Fruit fly (Drosophila melanogaster) whole organism, embryonic: ENCODE data around the gene Trm7-34.

Source experiments
- CG10209 ChIP-seq: fragments of 200-800 bp; sonication (Bioruptor generic); optimal IDR thresholded peaks from 3 replicates; lab custom pipeline; 2017; ENCODE audit warnings: missing biosample characterization, mild to moderate bottlenecking, missing genetic modification characterization, missing genetic modification reagents
- CG11560 ChIP-seq: fragments of 200-800 bp; sonication (Bioruptor generic); IDR thresholded peaks from 3 replicates; pipeline ENCODE4 v1.3.6; 2022; ENCODE audit warnings: missing biosample characterization, missing genetic modification characterization
- CG14860 ChIP-seq: fragments of 200-800 bp; sonication (Bioruptor generic); IDR thresholded peaks from 3 replicates; pipeline ENCODE4 v1.3.6; 2022; ENCODE audit warnings: missing biosample characterization, missing genetic modification characterization; ENCODE audit not compliant: partially characterized antibody
- CG15073 ChIP-seq: fragments of 200-800 bp; sonication (Bioruptor generic); optimal IDR thresholded peaks from 2 replicates; lab custom pipeline; 2016; ENCODE audit warnings: missing biosample characterization, missing genetic modification characterization
- CG15514 ChIP-seq: fragments of 200-800 bp; sonication (Bioruptor generic); optimal IDR thresholded peaks from 3 replicates; lab custom pipeline; 2017; ENCODE audit warnings: missing biosample characterization, missing genetic modification characterization, mild to moderate bottlenecking, moderate library complexity, missing genetic modification reagents
- CG15696 ChIP-seq: fragments of 200-800 bp; sonication (Bioruptor generic); optimal IDR thresholded peaks from 2 replicates; lab custom pipeline; 2019; ENCODE audit warnings: missing biosample characterization, mild to moderate bottlenecking, missing genetic modification characterization, moderate library complexity
- CG2678 ChIP-seq: fragments of 200-800 bp; sonication (Bioruptor generic); optimal IDR thresholded peaks from 3 replicates; lab custom pipeline; 2019; ENCODE audit warnings: missing biosample characterization, mild to moderate bottlenecking, missing genetic modification characterization, moderate library complexity
- CG33557 ChIP-seq: fragments of 200-800 bp; sonication (Bioruptor generic); optimal IDR thresholded peaks from 2 replicates; lab custom pipeline; 2019; ENCODE audit warnings: missing biosample characterization, mild to moderate bottlenecking, missing genetic modification characterization, moderate library complexity
- CG3726 ChIP-seq: fragments of 200-800 bp; sonication (Bioruptor generic); IDR thresholded peaks from 3 replicates; pipeline ENCODE4, ENCODE4 v1.3.6; 2022; ENCODE audit warnings: missing biosample characterization, missing genetic modification characterization
- CG42726 ChIP-seq: fragments of 200-800 bp; sonication (Bioruptor generic); IDR thresholded peaks from 2 replicates; pipeline ENCODE4 v1.3.6; 2022; ENCODE audit warnings: missing biosample characterization, missing genetic modification characterization; ENCODE audit not compliant: partially characterized antibody
- CG4617 ChIP-seq: fragments of 200-800 bp; sonication (Bioruptor generic); optimal IDR thresholded peaks from 3 replicates; lab custom pipeline; 2016; ENCODE audit warnings: missing biosample characterization, missing genetic modification characterization, borderline replicate concordance
- CG7987 ChIP-seq: fragments of 200-800 bp; sonication (Bioruptor generic); optimal IDR thresholded peaks from 2 replicates; lab custom pipeline; 2018; ENCODE audit warnings: missing biosample characterization, mild to moderate bottlenecking, missing genetic modification characterization, moderate library complexity
- Camta ChIP-seq: fragments of 200-800 bp; sonication (Bioruptor generic); optimal IDR thresholded peaks from 2 replicates; lab custom pipeline; 2016; ENCODE audit warnings: missing biosample characterization, missing genetic modification characterization
- Dip3 ChIP-seq: fragments of 200-800 bp; sonication (Bioruptor generic); optimal IDR thresholded peaks from 3 replicates; lab custom pipeline; 2016; ENCODE audit warnings: missing biosample characterization, missing genetic modification characterization
- Eip74EF ChIP-seq, 2 experiments: fragments of 200-800 bp in 1 of 2; fragments of >200 bp in 1 of 2; sonication (Bioruptor generic) in 1 of 2; optimal IDR thresholded peaks; 2 replicates each; lab custom pipeline; 2017 to 2019; ENCODE audit warnings: missing biosample characterization in 2 of 2, missing genetic modification characterization in 2 of 2, mild to moderate bottlenecking in 1 of 2, moderate library complexity in 1 of 2
- Fer2 ChIP-seq: fragments of 200-800 bp; sonication (Bioruptor generic); optimal IDR thresholded peaks from 2 replicates; lab custom pipeline; 2018; ENCODE audit warnings: missing biosample characterization, mild to moderate bottlenecking, missing genetic modification characterization, moderate library complexity
- HLH4C ChIP-seq: fragments of 200-800 bp; sonication (Bioruptor generic); IDR thresholded peaks from 3 replicates; pipeline ENCODE4 v1.3.6; 2022; ENCODE audit warnings: missing biosample characterization, missing genetic modification characterization; ENCODE audit not compliant: partially characterized antibody
- Myb ChIP-seq: fragments of 200-800 bp; sonication (Bioruptor generic); optimal IDR thresholded peaks from 2 replicates; lab custom pipeline; 2016; ENCODE audit warnings: missing biosample characterization, missing genetic modification characterization
- Pdp1 ChIP-seq, 2 experiments: fragments of 200-800 bp; sonication (Bioruptor generic); optimal IDR thresholded peaks; 3 replicates each; lab custom pipeline; 2016; ENCODE audit warnings: missing biosample characterization in 2 of 2, missing genetic modification characterization in 2 of 2, mild to moderate bottlenecking in 1 of 2, moderate library complexity in 1 of 2
- Side ChIP-seq: fragments of 200-800 bp; sonication (Bioruptor generic); optimal IDR thresholded peaks from 2 replicates; lab custom pipeline; 2016; ENCODE audit warnings: missing biosample characterization, missing genetic modification characterization
- Sin3A ChIP-seq: fragments of >200 bp; optimal IDR thresholded peaks from 2 replicates; lab custom pipeline; 2018
- Six4 ChIP-seq: fragments of 200-800 bp; sonication (Bioruptor generic); optimal IDR thresholded peaks from 2 replicates; lab custom pipeline; 2016; ENCODE audit warnings: missing biosample characterization, missing genetic modification characterization
- Sry-δ ChIP-seq: fragments of 200-800 bp; sonication (Bioruptor generic); optimal IDR thresholded peaks from 2 replicates; lab custom pipeline; 2016; ENCODE audit warnings: missing biosample characterization, missing genetic modification characterization
- Vsx1 ChIP-seq: fragments of 200-800 bp; sonication (Bioruptor generic); optimal IDR thresholded peaks from 2 replicates; lab custom pipeline; 2017; ENCODE audit warnings: missing biosample characterization, mild to moderate bottlenecking, missing genetic modification characterization, missing genetic modification reagents
- Xrp1 ChIP-seq: fragments of 200-800 bp; sonication (Bioruptor generic); IDR thresholded peaks from 2 replicates; pipeline ENCODE4 v1.3.6; 2022; ENCODE audit warnings: missing biosample characterization, missing genetic modification characterization
- ato ChIP-seq: fragments of 200-800 bp; sonication (Bioruptor generic); IDR thresholded peaks from 2 replicates; pipeline ENCODE4 v1.3.6; 2022; ENCODE audit warnings: missing biosample characterization, missing genetic modification characterization; ENCODE audit not compliant: partially characterized antibody
- bbx ChIP-seq: fragments of 200-800 bp; sonication (Bioruptor generic); IDR thresholded peaks from 2 replicates; pipeline ENCODE4 v1.3.6; 2022; ENCODE audit warnings: missing biosample characterization, missing genetic modification characterization; ENCODE audit not compliant: partially characterized antibody
- cato ChIP-seq: fragments of 200-800 bp; sonication (Bioruptor generic); optimal IDR thresholded peaks from 2 replicates; lab custom pipeline; 2016; ENCODE audit warnings: missing biosample characterization, missing genetic modification characterization, borderline replicate concordance
- ci ChIP-seq: fragments of 200-800 bp; sonication (Bioruptor generic); IDR thresholded peaks from 3 replicates; pipeline ENCODE4 v1.3.6; 2022; ENCODE audit warnings: missing biosample characterization, missing genetic modification characterization
- corto ChIP-seq: fragments of 200-800 bp; sonication (Bioruptor generic); optimal IDR thresholded peaks from 2 replicates; lab custom pipeline; 2016; ENCODE audit warnings: missing biosample characterization, mild to moderate bottlenecking, missing genetic modification characterization, moderate library complexity
- crc ChIP-seq: fragments of 200-800 bp; sonication (Bioruptor generic); optimal IDR thresholded peaks from 2 replicates; lab custom pipeline; 2016; ENCODE audit warnings: missing biosample characterization, missing genetic modification characterization
- croc ChIP-seq: fragments of 200-800 bp; sonication (Bioruptor generic); conservative IDR thresholded peaks from 3 replicates; pipeline ENCODE4 v1.3.6; 2022; ENCODE audit warnings: missing biosample characterization, missing genetic modification characterization
- dan ChIP-seq: fragments of 200-800 bp; sonication (Bioruptor generic); IDR thresholded peaks from 2 replicates; pipeline ENCODE4 v1.3.6; 2022; ENCODE audit warnings: missing biosample characterization, missing genetic modification characterization
- dmrt11E ChIP-seq: fragments of 200-800 bp; sonication (Bioruptor generic); optimal IDR thresholded peaks from 3 replicates; lab custom pipeline; 2018; ENCODE audit warnings: missing biosample characterization, mild to moderate bottlenecking, missing genetic modification characterization, moderate library complexity
- dpn ChIP-seq, 2 experiments: fragments of 200-800 bp; sonication (Bioruptor generic); optimal IDR thresholded peaks; 3 replicates each; lab custom pipeline; 2016; ENCODE audit warnings: missing biosample characterization in 2 of 2, missing genetic modification characterization in 2 of 2
- ems ChIP-seq: fragments of 200-800 bp; sonication (Bioruptor generic); optimal IDR thresholded peaks from 3 replicates; lab custom pipeline; 2016; ENCODE audit warnings: missing biosample characterization, missing genetic modification characterization
- en ChIP-seq: fragments of 200-800 bp; sonication (Bioruptor generic); optimal IDR thresholded peaks from 2 replicates; lab custom pipeline; 2016; ENCODE audit warnings: missing biosample characterization, missing genetic modification characterization
- ind ChIP-seq: fragments of 200-800 bp; sonication (Bioruptor generic); optimal IDR thresholded peaks from 3 replicates; lab custom pipeline; 2016; ENCODE audit warnings: missing biosample characterization, missing genetic modification characterization
- lmd ChIP-seq: fragments of 200-800 bp; sonication (Bioruptor generic); IDR thresholded peaks from 2 replicates; pipeline ENCODE4 v1.3.6; 2022; ENCODE audit warnings: missing biosample characterization, missing genetic modification characterization
- lov ChIP-seq, 2 experiments: fragments of 200-800 bp in 1 of 2; fragments of >200 bp in 1 of 2; sonication (Bioruptor generic) in 1 of 2; IDR thresholded peaks in 1 of 2; optimal IDR thresholded peaks in 1 of 2; 2 replicates in 1 of 2; 3 replicates in 1 of 2; pipeline versions ENCODE4 v1.3.6 to Lab custom; 2017 to 2022; ENCODE audit warnings: missing biosample characterization in 1 of 2, missing genetic modification characterization in 1 of 2
- mam ChIP-seq: fragments of 200-800 bp; sonication (Bioruptor generic); optimal IDR thresholded peaks from 3 replicates; lab custom pipeline; 2016; ENCODE audit warnings: missing biosample characterization, missing genetic modification characterization
- mld ChIP-seq: fragments of 200-800 bp; sonication (Bioruptor generic); IDR thresholded peaks from 3 replicates; pipeline ENCODE4 v1.3.6; 2022; ENCODE audit warnings: missing biosample characterization, missing genetic modification characterization; ENCODE audit not compliant: partially characterized antibody
- odd ChIP-seq: fragments of 200-800 bp; sonication (Bioruptor generic); optimal IDR thresholded peaks from 2 replicates; lab custom pipeline; 2017; ENCODE audit warnings: missing biosample characterization, mild to moderate bottlenecking, missing genetic modification characterization
- peb ChIP-seq: fragments of 200-800 bp; sonication (Bioruptor generic); IDR thresholded peaks from 2 replicates; pipeline ENCODE4 v1.3.6; 2022; ENCODE audit warnings: missing biosample characterization, missing genetic modification characterization
- prd ChIP-seq, 3 experiments: fragments of >200 bp in 2 of 3; fragments of 200-800 bp in 1 of 3; sonication (Bioruptor generic) in 1 of 3; optimal IDR thresholded peaks in 2 of 3; IDR thresholded peaks in 1 of 3; 2 replicates in 2 of 3; 3 replicates in 1 of 3; pipeline versions ENCODE4 v1.3.6 to Lab custom; 2017 to 2022; ENCODE audit warnings: missing biosample characterization in 1 of 3, missing genetic modification characterization in 1 of 3
- seq ChIP-seq: fragments of 200-800 bp; sonication (Bioruptor generic); IDR thresholded peaks from 2 replicates; pipeline ENCODE4 v1.3.6; 2022; ENCODE audit warnings: missing biosample characterization, missing genetic modification characterization
- so ChIP-seq: fragments of 200-800 bp; sonication (Bioruptor generic); IDR thresholded peaks from 3 replicates; pipeline ENCODE4 v1.3.6; 2022; ENCODE audit warnings: missing biosample characterization, missing genetic modification characterization
- trh ChIP-seq: fragments of 200-800 bp; sonication (Bioruptor generic); optimal IDR thresholded peaks from 2 replicates; lab custom pipeline; 2016; ENCODE audit warnings: missing biosample characterization, missing genetic modification characterization

Gene Trm7-34

dm6 chr3R:21140458-21140857, 6.8 kb upstream of the Trm7-34 start, which contains the start of gene SNF4Agamma (continued):
- peak; percentile 17 for TF ChIP-seq ems (GFP tag; lab: Kevin White, UChicago)
- peak; percentile 65 for TF ChIP-seq CG15514 (GFP tag; lab: Kevin White, UChicago)
- peak; percentile 50 for TF ChIP-seq Sry-δ (GFP tag; lab: Kevin White, UChicago)
- no peak for TF ChIP-seq trh
- peak; percentile 12 for TF ChIP-seq Dip3 (GFP tag; lab: Kevin White, UChicago)
- TF ChIP-seq dmrt11E (tag; lab: Kevin White, UChicago): no peak
- TF ChIP-seq CG3726: no peak
- no peak for TF ChIP-seq CG10209 (GFP tag; lab: Kevin White, UChicago)
- peak in 1 of 2 experiments; percentile 24 for TF ChIP-seq Pdp1 (GFP tag; optimal IDR thresholded peaks at IDR 0.05; lab: Kevin White, UChicago)
- TF ChIP-seq Camta (GFP tag; lab: Kevin White, UChicago): peak; percentile 7
- no peak for TF ChIP-seq prd (optimal IDR thresholded peaks at IDR 0.05; lab: Kevin White, UChicago)
- TF ChIP-seq prd (GFP tag; IDR thresholded peaks at IDR 0.05; lab: Robert Waterston, UW): peak; percentile 68
- no peak for TF ChIP-seq Fer2 (tag; lab: Kevin White, UChicago)
- TF ChIP-seq Myb (GFP tag; lab: Kevin White, UChicago): peak; percentile 80
- TF ChIP-seq Side (GFP tag; lab: Kevin White, UChicago): no peak
- TF ChIP-seq Eip74EF (GFP tag; optimal IDR thresholded peaks at IDR 0.05; lab: Kevin White, UChicago): no peak
- no peak for TF ChIP-seq odd (GFP tag; lab: Kevin White, UChicago)
- no peak for TF ChIP-seq CG15073 (GFP tag; lab: Kevin White, UChicago)
- TF ChIP-seq CG33557: no peak
- TF ChIP-seq Xrp1 (GFP tag; lab: Robert Waterston, UW): peak; percentile 16; the same call in 1 of the 2 replicates
- peak; percentile 30 for TF ChIP-seq CG2678
- TF ChIP-seq CG7987 (GFP tag; lab: Kevin White, UChicago): no peak
- TF ChIP-seq CG42726: no peak
- TF ChIP-seq CG4617 (GFP tag; lab: Kevin White, UChicago): no peak
- peak; percentile 42 for TF ChIP-seq Sin3A
- TF ChIP-seq ind (GFP tag; lab: Kevin White, UChicago): no peak
- TF ChIP-seq mam (GFP tag; lab: Kevin White, UChicago): no peak
- peak in 1 of 2 experiments; percentile 27 for TF ChIP-seq dpn (GFP tag; optimal IDR thresholded peaks at IDR 0.05; lab: Kevin White, UChicago)
- TF ChIP-seq dan (GFP tag; lab: Robert Waterston, UW): no peak
- no peak for TF ChIP-seq corto
- TF ChIP-seq Six4 (GFP tag; lab: Kevin White, UChicago): no peak
- peak; percentile 44; the same call in 2 of the 3 replicates for TF ChIP-seq CG14860 (GFP tag; lab: Robert Waterston, UW)
- no peak for TF ChIP-seq lmd
- TF ChIP-seq CG11560 (tag; lab: Robert Waterston, UW): no peak
- no peak for TF ChIP-seq Vsx1 (GFP tag; lab: Kevin White, UChicago)
- no peak for TF ChIP-seq ci (GFP tag; lab: Robert Waterston, UW)
- no peak for TF ChIP-seq so
- peak; percentile 41; the same call in 1 of the 3 replicates for TF ChIP-seq mld (GFP tag; lab: Robert Waterston, UW)
- TF ChIP-seq ato (GFP tag; lab: Robert Waterston, UW): peak; percentile 9; the same call in 1 of the 2 replicates
- peak; percentile 77 for TF ChIP-seq bbx (GFP tag; lab: Robert Waterston, UW)
- no peak for TF ChIP-seq peb
- no peak for TF ChIP-seq CG15696 (tag; lab: Kevin White, UChicago)
- TF ChIP-seq croc (GFP tag; lab: Robert Waterston, UW): 0 out of 3 replicates have a peak, but pooled peaks have one; percentile 19
- TF ChIP-seq seq (GFP tag; lab: Robert Waterston, UW): 0 out of 2 replicates have a peak, but pooled peaks have one; percentile 12
- peak; percentile 53; the same call in 2 of the 3 replicates for TF ChIP-seq HLH4C
- TF ChIP-seq lov (optimal IDR thresholded peaks at IDR 0.05; lab: Kevin White, UChicago): no peak
- TF ChIP-seq lov (GFP tag; IDR thresholded peaks at IDR 0.05; lab: Robert Waterston, UW): no peak
- no peak for TF ChIP-seq cato (GFP tag; lab: Kevin White, UChicago)
- TF ChIP-seq en (GFP tag; lab: Kevin White, UChicago): no peak
- no peak for TF ChIP-seq crc (GFP tag; lab: Kevin White, UChicago)
